Fruit fly (Drosophila melanogaster) whole organism, wandering third instar larva: ENCODE results near the gene gro.

Experiments used
- Abd-B ChIP-seq: fragments of >200 bp; optimal IDR thresholded peaks from 2 replicates; lab custom pipeline; 2017; ENCODE audit warnings: missing biosample characterization, missing genetic modification characterization
- CG9705 ChIP-seq: fragments of 200-800 bp; sonication (Bioruptor generic); optimal IDR thresholded peaks from 2 replicates; lab custom pipeline; 2018; ENCODE audit warnings: missing biosample characterization, mild to moderate bottlenecking, missing genetic modification characterization
- CrebA ChIP-seq: fragments of 200-800 bp; sonication (Bioruptor generic); optimal IDR thresholded peaks from 2 replicates; lab custom pipeline; 2016; ENCODE audit warnings: missing biosample characterization, mild to moderate bottlenecking, missing genetic modification characterization, borderline replicate concordance
- Dfd ChIP-seq: fragments of >200 bp; optimal IDR thresholded peaks from 2 replicates; lab custom pipeline; 2017; ENCODE audit warnings: missing biosample characterization, missing genetic modification characterization
- HLH106 ChIP-seq: fragments of 200-800 bp; optimal IDR thresholded peaks from 3 replicates; lab custom pipeline; 2019; ENCODE audit warnings: missing biosample characterization, mild to moderate bottlenecking, missing genetic modification characterization, moderate library complexity
- Hr78 ChIP-seq: fragments of >200 bp; optimal IDR thresholded peaks from 2 replicates; lab custom pipeline; 2017; ENCODE audit warnings: missing biosample characterization, missing genetic modification characterization
- Hr83 ChIP-seq: fragments of 200-300 bp; sonication (Bioruptor generic); optimal IDR thresholded peaks from 2 replicates; lab custom pipeline; 2016; ENCODE audit warnings: missing biosample characterization, mild to moderate bottlenecking, missing genetic modification characterization, moderate library complexity; ENCODE audit not compliant: poor library complexity, severe bottlenecking
- Jra ChIP-seq: sonication (Bioruptor generic); optimal IDR thresholded peaks from 2 replicates; lab custom pipeline; 2016; ENCODE audit warnings: missing biosample characterization, missing genetic modification characterization
- Mio ChIP-seq: sonication (Bioruptor generic); optimal IDR thresholded peaks from 2 replicates; lab custom pipeline; 2016; ENCODE audit warnings: missing biosample characterization, missing genetic modification characterization
- Myc ChIP-seq: fragments of >200 bp; optimal IDR thresholded peaks from 2 replicates; lab custom pipeline; 2017
- N ChIP-seq: fragments of >200 bp; optimal IDR thresholded peaks from 2 replicates; lab custom pipeline; 2018; ENCODE audit warnings: missing biosample characterization, missing external identifiers, missing genetic modification characterization
- Rel ChIP-seq, 2 experiments: fragments of 200-800 bp; sonication (Bioruptor generic) in 1 of 2; optimal IDR thresholded peaks; 2 replicates in 1 of 2; 3 replicates in 1 of 2; lab custom pipeline; 2016 to 2019; ENCODE audit warnings: mild to moderate bottlenecking in 2 of 2, missing biosample characterization in 2 of 2, missing genetic modification characterization in 2 of 2, moderate library complexity in 1 of 2
- Sp1 ChIP-seq: fragments of 200-800 bp; sonication (Bioruptor generic); optimal IDR thresholded peaks from 3 replicates; lab custom pipeline; 2019; ENCODE audit warnings: missing biosample characterization, mild to moderate bottlenecking, missing genetic modification characterization, moderate library complexity
- Vsx2 ChIP-seq: fragments of 200-300, 225-300 bp; sonication (Bioruptor generic); optimal IDR thresholded peaks from 2 replicates; lab custom pipeline; 2018; ENCODE audit warnings: missing biosample characterization, missing genetic modification characterization; ENCODE audit not compliant: partially characterized antibody
- br ChIP-seq: fragments of 200-800 bp; sonication (Bioruptor generic); optimal IDR thresholded peaks from 2 replicates; lab custom pipeline; 2016; ENCODE audit warnings: missing biosample characterization, missing genetic modification characterization
- dl ChIP-seq, 2 experiments: fragments of 175-275, 200-275 bp in 1 of 2; fragments of 200-275 bp in 1 of 2; sonication (Bioruptor generic); optimal IDR thresholded peaks; lab custom pipeline; 2018; ENCODE audit warnings: mild to moderate bottlenecking in 2 of 2, missing biosample characterization in 2 of 2, missing genetic modification characterization in 2 of 2, moderate library complexity in 2 of 2; ENCODE audit not compliant: partially characterized antibody in 2 of 2, insufficient read depth in 1 of 2
- dmrt93B ChIP-seq: fragments of 200-800 bp; sonication (Bioruptor generic); optimal IDR thresholded peaks from 2 replicates; lab custom pipeline; 2018; ENCODE audit warnings: missing biosample characterization, mild to moderate bottlenecking, missing genetic modification characterization
- foxo ChIP-seq, 2 experiments: fragments of 200-800 bp; sonication (Bioruptor generic); optimal IDR thresholded peaks; 2 replicates in 1 of 2; 3 replicates in 1 of 2; lab custom pipeline; 2016 to 2017; ENCODE audit warnings: missing biosample characterization in 2 of 2, missing genetic modification characterization in 2 of 2
- fru ChIP-seq: fragments of 200-800 bp; sonication (Bioruptor generic); optimal IDR thresholded peaks from 3 replicates; lab custom pipeline; 2016; ENCODE audit warnings: missing biosample characterization, mild to moderate bottlenecking, missing genetic modification characterization
- h ChIP-seq: fragments of 200-800 bp; sonication (Bioruptor generic); optimal IDR thresholded peaks from 3 replicates; lab custom pipeline; 2016; ENCODE audit warnings: missing biosample characterization, mild to moderate bottlenecking, missing genetic modification characterization
- jim ChIP-seq: fragments of 175-275, 200-325 bp; sonication (Bioruptor generic); optimal IDR thresholded peaks from 2 replicates; lab custom pipeline; 2016; ENCODE audit warnings: missing biosample characterization, mild to moderate bottlenecking, missing genetic modification characterization
- lola ChIP-seq: fragments of >200 bp; optimal IDR thresholded peaks from 2 replicates; lab custom pipeline; 2017; ENCODE audit warnings: missing biosample characterization, missing genetic modification characterization
- pan ChIP-seq: fragments of >200 bp; optimal IDR thresholded peaks from 2 replicates; lab custom pipeline; 2017
- psq ChIP-seq: fragments of 200-800 bp; sonication (Bioruptor generic); optimal IDR thresholded peaks from 3 replicates; lab custom pipeline; 2017; ENCODE audit warnings: missing biosample characterization, mild to moderate bottlenecking, missing genetic modification characterization, moderate library complexity
- rgr ChIP-seq: fragments of 200-800 bp; sonication (Bioruptor generic); optimal IDR thresholded peaks from 3 replicates; lab custom pipeline; 2016; ENCODE audit warnings: missing biosample characterization, mild to moderate bottlenecking, missing genetic modification characterization
- sage ChIP-seq: fragments of 200-800 bp; sonication (Bioruptor generic); optimal IDR thresholded peaks from 2 replicates; lab custom pipeline; 2016; ENCODE audit warnings: missing biosample characterization, mild to moderate bottlenecking, missing genetic modification characterization
- sv ChIP-seq: fragments of 200-800 bp; sonication (Bioruptor generic); optimal IDR thresholded peaks from 3 replicates; lab custom pipeline; 2016; ENCODE audit warnings: missing biosample characterization, missing genetic modification characterization
- tai ChIP-seq: sonication (Bioruptor generic); optimal IDR thresholded peaks from 2 replicates; lab custom pipeline; 2016; ENCODE audit warnings: missing biosample characterization, missing genetic modification characterization
- woc ChIP-seq: sonication (Bioruptor generic); optimal IDR thresholded peaks from 2 replicates; lab custom pipeline; 2016; ENCODE audit warnings: missing biosample characterization, mild to moderate bottlenecking, missing genetic modification characterization

The gro gene

DNA sequence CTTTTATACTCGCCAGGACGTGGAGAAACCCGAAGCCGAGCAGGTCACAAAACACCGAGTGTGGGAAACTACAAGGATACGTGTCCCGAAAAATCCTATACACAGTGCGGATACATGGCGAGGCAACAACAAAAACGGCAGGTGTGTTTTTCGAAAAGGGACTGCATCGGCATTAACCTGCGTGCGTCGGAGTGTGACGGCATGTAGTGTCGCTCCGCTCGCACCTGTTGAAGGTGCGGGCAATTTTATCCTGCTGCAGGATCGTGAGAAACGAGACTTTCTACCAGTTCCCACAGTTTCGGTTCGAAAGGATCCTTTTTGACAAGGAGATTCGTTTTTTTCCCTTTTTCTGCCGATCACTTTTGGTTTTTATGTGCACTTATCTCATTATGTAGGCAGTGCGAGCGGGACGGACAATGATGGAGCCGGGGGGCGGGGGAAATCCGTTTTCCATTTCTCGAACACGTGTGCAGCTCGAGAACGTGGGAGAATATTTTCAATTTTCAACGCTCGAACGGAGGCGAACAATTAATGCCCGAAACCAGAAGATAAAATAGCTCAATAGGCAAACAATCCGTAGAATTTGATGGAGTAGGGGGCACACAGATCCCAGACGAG lies 16.8 kb upstream of the gro start:
- TF ChIP-seq Hr83 (GFP tag; lab: Kevin White, UChicago) (no peak), psq (GFP tag; lab: Kevin White, UChicago) (no peak), lola (no peak), fru (GFP tag; lab: Kevin White, UChicago) (no peak), foxo (GFP tag; optimal IDR thresholded peaks at IDR 0.05; lab: Kevin White, UChicago) (no peak), jim (GFP tag; lab: Kevin White, UChicago) (no peak), CrebA (GFP tag; lab: Kevin White, UChicago) (no peak), Jra (GFP tag; lab: Kevin White, UChicago) (no peak), sage (GFP tag; lab: Kevin White, UChicago) (no peak), Abd-B (GFP tag; lab: Kevin White, UChicago) (no peak), HLH106 (tag; lab: Kevin White, UChicago) (no peak), woc (no peak), dmrt93B (GFP tag; lab: Kevin White, UChicago) (no peak), sv (GFP tag; lab: Kevin White, UChicago) (no peak)
- TF ChIP-seq, all 38 proteins: peak for 0

DNA sequence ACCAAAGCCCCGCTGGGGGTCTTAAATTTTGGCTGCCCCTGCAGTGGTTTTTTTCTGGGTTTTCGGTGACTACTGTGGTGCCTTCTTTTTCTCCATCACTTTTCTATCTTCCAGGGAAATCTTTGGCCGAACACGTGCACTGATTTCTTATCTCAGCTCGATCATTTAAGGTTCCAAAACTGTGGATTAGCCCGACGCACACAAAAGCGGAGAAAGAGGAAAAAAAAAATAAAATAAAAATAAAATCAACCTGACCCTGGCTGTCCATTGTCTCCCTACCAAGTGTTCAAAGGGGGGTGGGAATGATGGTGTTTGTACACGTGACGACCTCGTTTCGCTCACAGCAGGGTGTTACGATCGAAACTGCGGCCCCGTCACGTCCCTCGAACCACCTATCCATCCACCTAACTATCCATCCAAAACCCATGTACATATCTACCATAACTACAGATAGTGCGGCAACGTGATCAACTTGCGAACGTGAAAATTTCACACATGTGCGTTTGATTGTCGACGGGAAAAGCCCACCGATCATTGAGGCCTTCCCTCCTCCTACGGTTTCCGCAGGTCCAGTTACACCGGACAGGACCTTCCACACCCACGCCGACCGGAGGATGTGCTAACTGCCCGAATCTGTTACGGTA lies 14.8 kb upstream of the gro start:
- TF ChIP-seq pan (lab: Kevin White, UChicago) (no peak), Myc (lab: Kevin White, UChicago) (no peak), Sp1 (GFP tag; lab: Kevin White, UChicago) (no peak), HLH106 (tag; lab: Kevin White, UChicago) (no peak), lola (no peak), CG9705 (GFP tag; lab: Kevin White, UChicago) (no peak), br (GFP tag; lab: Kevin White, UChicago) (no peak), Rel (GFP tag; optimal IDR thresholded peaks at IDR 0.05; lab: Kevin White, UChicago) (no peak), Rel (tag; optimal IDR thresholded peaks at IDR 0.05; lab: Kevin White, UChicago) (no peak), h (GFP tag; lab: Kevin White, UChicago) (no peak), N (GFP tag; lab: Kevin White, UChicago) (no peak), Vsx2 (GFP tag; lab: Kevin White, UChicago) (no peak), dl (GFP tag; optimal IDR thresholded peaks at IDR 0.05; lab: Kevin White, UChicago; ENCODE audit: insufficient read depth in 1 of 2, partially characterized antibody in 2 of 2) (no peak), Hr78 (GFP tag; lab: Kevin White, UChicago) (no peak)

DNA sequence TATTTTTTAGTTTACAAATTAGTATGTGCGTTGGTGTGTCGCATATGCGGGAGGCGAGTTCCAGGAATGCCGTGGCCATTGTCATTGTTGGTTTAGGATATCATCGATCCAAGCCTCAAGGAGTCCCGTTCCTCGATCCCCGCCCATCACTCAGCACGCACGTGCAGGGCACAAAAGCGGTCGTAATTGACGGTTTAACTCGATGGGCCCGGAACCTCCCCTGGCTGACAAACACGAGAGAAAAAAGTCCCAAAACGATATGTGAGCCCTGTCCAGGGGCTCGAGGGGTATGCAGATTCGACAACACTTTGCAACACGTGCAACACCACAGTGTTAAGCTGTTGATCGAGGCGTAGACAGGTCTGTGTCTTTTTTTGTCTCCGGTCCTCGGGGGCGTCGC lies 13.6 kb upstream of the gro start:
- no peak for TF ChIP-seq Hr83 (GFP tag; lab: Kevin White, UChicago)

DNA sequence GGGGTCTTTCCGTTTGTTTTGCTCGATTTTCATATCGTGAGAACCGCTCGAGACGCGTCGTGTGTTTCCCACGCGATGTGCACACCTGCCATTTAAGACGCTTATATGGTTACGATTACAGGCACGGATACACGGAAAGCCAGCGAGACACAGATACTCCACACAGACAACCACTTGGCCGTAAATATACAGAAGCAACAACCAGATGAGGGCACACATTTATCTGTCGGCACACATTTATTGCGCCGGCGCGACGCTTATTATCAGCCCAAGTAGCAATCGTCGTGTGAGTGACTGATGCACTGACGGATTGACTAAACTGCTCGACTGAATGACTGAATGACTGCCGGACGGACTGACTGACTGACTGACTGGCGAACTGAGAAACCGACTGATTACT lies 11.0 kb upstream of the gro start:
- TF ChIP-seq Dfd (GFP tag; lab: Kevin White, UChicago) (no peak), Hr78 (GFP tag; lab: Kevin White, UChicago) (no peak), N (GFP tag; lab: Kevin White, UChicago) (no peak), Myc (lab: Kevin White, UChicago) (no peak)

DNA sequence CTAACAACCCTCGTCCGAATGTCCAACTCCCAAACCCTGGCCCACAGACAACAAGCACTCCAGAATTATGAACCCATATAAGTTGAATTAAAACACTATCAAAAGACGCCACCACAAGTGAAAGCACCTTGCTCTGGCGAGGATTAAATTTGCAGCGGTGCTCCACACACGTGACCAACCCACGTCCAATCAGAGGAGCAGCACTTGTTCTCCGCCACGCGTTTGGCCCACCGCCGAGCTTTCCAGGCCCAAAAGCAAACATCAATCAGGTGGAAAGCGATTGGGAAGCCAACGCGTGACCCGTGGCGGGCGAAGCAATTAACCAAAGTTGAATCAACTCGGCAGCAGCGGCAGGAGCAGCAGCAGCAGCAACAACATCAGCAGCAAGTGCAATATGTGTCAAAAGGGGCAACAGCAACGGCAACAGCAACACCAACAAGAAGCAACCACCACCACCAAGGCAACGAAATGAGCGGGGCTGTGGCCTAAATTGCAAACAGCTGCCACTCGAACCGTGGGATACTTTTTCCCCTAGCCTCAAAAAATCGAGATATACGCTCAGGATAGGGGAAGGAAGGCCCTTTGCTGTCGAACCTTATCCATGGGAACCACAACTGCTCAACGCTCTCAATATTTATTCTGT lies 9.4 kb upstream of the gro start:
- TF ChIP-seq Dfd (GFP tag; lab: Kevin White, UChicago) (peak; percentile 22), Rel (GFP tag; optimal IDR thresholded peaks at IDR 0.05; lab: Kevin White, UChicago) (no peak), Rel (tag; optimal IDR thresholded peaks at IDR 0.05; lab: Kevin White, UChicago) (no peak)
- TF ChIP-seq, all 38 proteins: peak for 1

DNA sequence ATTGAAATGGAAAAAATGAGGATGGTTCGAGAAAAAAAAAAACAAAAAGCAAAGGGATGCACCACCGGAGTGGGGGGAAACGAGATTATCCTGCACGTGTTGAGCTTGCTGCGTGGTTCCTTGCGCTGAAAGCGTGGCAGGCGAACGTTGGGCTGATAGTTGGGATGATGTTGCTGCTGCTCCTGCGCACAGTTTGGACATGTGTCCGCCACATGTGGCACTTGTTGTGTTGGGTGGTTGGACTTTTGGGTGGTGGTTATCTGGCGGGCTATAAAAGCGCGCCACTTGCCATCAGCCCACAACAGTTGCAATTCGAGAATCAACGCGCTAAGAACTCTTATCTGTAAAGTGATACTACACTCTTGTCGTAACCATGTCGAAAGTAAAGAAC lies 8.9 kb upstream of the gro start:
- TF ChIP-seq sv (GFP tag; lab: Kevin White, UChicago) (no peak), pan (lab: Kevin White, UChicago) (no peak), rgr (GFP tag; lab: Kevin White, UChicago) (no peak), tai (GFP tag; lab: Kevin White, UChicago) (no peak), Mio (GFP tag; lab: Kevin White, UChicago) (no peak), HLH106 (tag; lab: Kevin White, UChicago) (no peak), Hr78 (GFP tag; lab: Kevin White, UChicago) (no peak), foxo (GFP tag; optimal IDR thresholded peaks at IDR 0.05; lab: Kevin White, UChicago) (no peak)
